Fruit fly (Drosophila melanogaster) whole organism: ENCODE measurements around the gene Cp36.

Source experiments
- pan ChIP-seq: fragments of >200 bp; optimal IDR thresholded peaks from 2 replicates; lab custom pipeline; 2017
- usp ChIP-seq: fragments of >200 bp; optimal IDR thresholded peaks from 2 replicates; lab custom pipeline; 2017; ENCODE audit warnings: missing biosample characterization, missing genetic modification characterization, mixed read lengths

- TF ChIP-seq pan (lab: Kevin White, UChicago) (no peak), usp (no peak)
Measured at dm6 chrX:8457532-8457931, 21.6 kb upstream of the Cp36 start, which contains the start of gene CG32713.
